Fruit fly (Drosophila melanogaster): ENCODE data around the gene Men-b.
A peak's percentile ranks its signal among the peaks of the same experiment; 100 is the strongest.

Gene Men-b

DNA sequence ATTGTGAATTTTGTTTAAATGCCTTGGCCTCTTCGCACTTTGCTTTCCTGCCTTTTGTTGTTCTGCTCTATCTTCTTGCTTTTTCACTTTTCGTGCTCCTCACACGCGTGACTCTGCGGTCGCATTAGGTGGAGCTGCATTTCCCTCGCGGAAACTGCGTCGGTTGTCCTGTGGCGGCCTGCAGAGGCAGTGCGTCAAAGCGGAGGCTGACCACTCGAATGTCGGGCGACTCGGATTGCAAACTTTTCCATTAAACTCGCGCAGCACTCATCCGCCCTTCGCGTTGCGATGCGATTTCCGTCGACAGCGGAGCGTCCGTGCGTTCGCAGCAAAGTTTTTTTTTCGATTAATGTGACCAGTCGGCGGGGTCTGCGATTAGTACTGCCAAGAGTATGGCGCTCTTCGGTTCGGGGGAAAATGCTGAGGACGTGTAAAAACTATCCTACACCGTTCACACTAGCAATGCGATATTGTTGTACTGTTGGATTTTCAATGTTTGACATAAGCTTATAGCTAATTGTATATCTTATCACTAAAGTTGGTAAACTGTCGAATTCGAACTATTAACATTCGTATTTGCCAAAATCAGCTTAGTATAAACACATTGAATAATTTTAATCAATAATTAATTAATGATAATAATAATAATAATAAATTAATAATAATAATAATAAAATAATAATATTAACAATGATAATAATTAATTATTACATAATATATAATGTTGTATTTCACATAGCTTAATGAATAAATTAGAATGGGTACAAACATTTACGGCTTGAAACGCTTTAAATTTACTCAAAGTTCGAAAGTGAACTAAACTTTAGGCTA, 562 bp upstream of the Men-b start, which contains the start of gene CG6051 (continued):
- TF ChIP-seq CG18599 (GFP tag; optimal IDR thresholded peaks at IDR 0.05) (peak; percentile 68), pita (GFP tag; optimal IDR thresholded peaks at IDR 0.05) (no peak), Dip2 (GFP tag; IDR thresholded peaks at IDR 0.05) (no peak), jumu (GFP tag; optimal IDR thresholded peaks at IDR 0.05) (peak; percentile 10), bcd (GFP tag; optimal IDR thresholded peaks at IDR 0.05) (peak; percentile 61), scrt (GFP tag; optimal IDR thresholded peaks at IDR 0.05) (peak; percentile 5), sr (GFP tag; IDR thresholded peaks at IDR 0.05) (no peak), Xrp1 (GFP tag; IDR thresholded peaks at IDR 0.05) (no peak), CG1647 (GFP tag; optimal IDR thresholded peaks at IDR 0.05) (peak; percentile 17), caup (GFP tag; optimal IDR thresholded peaks at IDR 0.05; ENCODE audit: severe bottlenecking) (peak; percentile 65), ash1 (GFP tag; optimal IDR thresholded peaks at IDR 0.05) (no peak), Gug (GFP tag; IDR thresholded peaks at IDR 0.05) (peak; percentile 58; the same call in 1 of the 4 replicates), sob (GFP tag; IDR thresholded peaks at IDR 0.05) (no peak), Rx (GFP tag; IDR thresholded peaks at IDR 0.05) (no peak), jing (GFP tag; optimal IDR thresholded peaks at IDR 0.05) (no peak), Oaz (GFP tag; IDR thresholded peaks at IDR 0.05) (no peak), CG3407 (GFP tag; optimal IDR thresholded peaks at IDR 0.05) (no peak), CoRest (tag; optimal IDR thresholded peaks at IDR 0.05) (peak; percentile 63), vfl (GFP tag; optimal IDR thresholded peaks at IDR 0.05) (peak; percentile 2), pho (GFP tag; optimal IDR thresholded peaks at IDR 0.05) (no peak), trh (GFP tag; optimal IDR thresholded peaks at IDR 0.05) (no peak), Hand (GFP tag; optimal IDR thresholded peaks at IDR 0.05) (peak; percentile 59), D19B (GFP tag; optimal IDR thresholded peaks at IDR 0.05) (peak; percentile 16), CG13624 (GFP tag; optimal IDR thresholded peaks at IDR 0.05) (peak; percentile 51), fd96Cb (tag; optimal IDR thresholded peaks at IDR 0.05) (peak; percentile 60), CG13287 (GFP tag; IDR thresholded peaks at IDR 0.05; ENCODE audit: partially characterized antibody) (no peak), amos (GFP tag; IDR thresholded peaks at IDR 0.05; ENCODE audit: partially characterized antibody) (no peak), Dref (GFP tag; IDR thresholded peaks at IDR 0.05) (no peak), slou (GFP tag; optimal IDR thresholded peaks at IDR 0.05) (no peak), chif (GFP tag; optimal IDR thresholded peaks at IDR 0.05) (peak in 1 of 2 experiments; percentile 45), E2f1 (GFP tag; IDR thresholded peaks at IDR 0.05) (no peak), Nf-YA (GFP tag; IDR thresholded peaks at IDR 0.05) (no peak), B-H1 (GFP tag; IDR thresholded peaks at IDR 0.05) (no peak), CG8359 (GFP tag; optimal IDR thresholded peaks at IDR 0.05; ENCODE audit: borderline replicate concordance) (peak; percentile 12), gro (GFP tag; optimal IDR thresholded peaks at IDR 0.05) (peak; percentile 66), tap (tag; optimal IDR thresholded peaks at IDR 0.05) (peak; percentile 44), sima (GFP tag; optimal IDR thresholded peaks at IDR 0.05) (no peak), CG17912 (GFP tag; optimal IDR thresholded peaks at IDR 0.05) (no peak), Taf1 (GFP tag; IDR thresholded peaks at IDR 0.05) (no peak), CTCF (GFP tag; optimal IDR thresholded peaks at IDR 0.05) (no peak), CG12659 (GFP tag; optimal IDR thresholded peaks at IDR 0.05) (peak; percentile 65), CG15269 (tag; optimal IDR thresholded peaks at IDR 0.05) (peak; percentile 71), Bgb (GFP tag; IDR thresholded peaks at IDR 0.05; ENCODE audit: partially characterized antibody) (no peak), hth (optimal IDR thresholded peaks at IDR 0.05) (no peak), CG7786 (GFP tag; optimal IDR thresholded peaks at IDR 0.05) (peak; percentile 38), CG30403 (GFP tag; optimal IDR thresholded peaks at IDR 0.05) (peak; percentile 58), HLH54F (GFP tag; optimal IDR thresholded peaks at IDR 0.05) (peak; percentile 61), CkIIα-i1 (GFP tag; IDR thresholded peaks at IDR 0.05) (no peak), CG12942 (GFP tag; optimal IDR thresholded peaks at IDR 0.05) (peak; percentile 13), Jarid2 (GFP tag; optimal IDR thresholded peaks at IDR 0.05) (peak; percentile 94)

All from whole organism, embryonic.